Comparison of ENCODE assay signal across 1 fruit fly cellular context in genomic region chr2L:5378829-5379228, dm6.
TF ChIP-seq lines count a peak whose summit lies in the region.

No protein-coding gene starts in this region.

TF ChIP-seq in whole organism, embryonic, 481 proteins besides CTCF, POLR2A, EP300 and RAD21 (continued from another document and continues in another):
- TF ChIP-seq Mrtf (GFP tag; IDR thresholded peaks at IDR 0.05; lab: Robert Waterston, UW) (no peak), row (GFP tag; IDR thresholded peaks at IDR 0.05; lab: Robert Waterston, UW) (peak; percentile 19; the same call in 1 of the 3 replicates), HLH4C (GFP tag; IDR thresholded peaks at IDR 0.05; lab: Robert Waterston, UW; ENCODE audit: partially characterized antibody) (no peak), abd-A (tag; optimal IDR thresholded peaks at IDR 0.05; lab: Kevin White, UChicago) (no peak), chm (GFP tag; IDR thresholded peaks at IDR 0.05; lab: Robert Waterston, UW) (no peak; the same call in 1 of the 2 replicates), cad (GFP tag; optimal IDR thresholded peaks at IDR 0.05; lab: Kevin White, UChicago) (no peak), shn (GFP tag; optimal IDR thresholded peaks at IDR 0.05; lab: Kevin White, UChicago) (no peak), hb (GFP tag; IDR thresholded peaks at IDR 0.05; lab: Robert Waterston, UW; ENCODE audit: partially characterized antibody) (no peak), Stat92E (GFP tag; optimal IDR thresholded peaks at IDR 0.05; lab: Kevin White, UChicago) (no peak), tup (GFP tag; optimal IDR thresholded peaks at IDR 0.05; lab: Kevin White, UChicago) (no peak), CG15601 (tag; optimal IDR thresholded peaks at IDR 0.05; lab: Kevin White, UChicago) (peak; percentile 3), NK7.1 (GFP tag; optimal IDR thresholded peaks at IDR 0.05; lab: Kevin White, UChicago) (no peak), Deaf1 (tag; optimal IDR thresholded peaks at IDR 0.05; lab: Kevin White, UChicago) (no peak), stc (GFP tag; IDR thresholded peaks at IDR 0.05; lab: Robert Waterston, UW) (no peak), fu2 (GFP tag; optimal IDR thresholded peaks at IDR 0.05; lab: Kevin White, UChicago) (no peak), z (GFP tag; IDR thresholded peaks at IDR 0.05; lab: Robert Waterston, UW) (no peak), CG18764 (GFP tag; optimal IDR thresholded peaks at IDR 0.05; lab: Kevin White, UChicago) (no peak), Mes4 (GFP tag; optimal IDR thresholded peaks at IDR 0.05; lab: Kevin White, UChicago) (no peak), dan (GFP tag; IDR thresholded peaks at IDR 0.05; lab: Robert Waterston, UW) (no peak), CG1602 (GFP tag; optimal IDR thresholded peaks at IDR 0.05; lab: Kevin White, UChicago) (no peak), CG2875 (GFP tag; optimal IDR thresholded peaks at IDR 0.05; lab: Kevin White, UChicago) (no peak), jing (GFP tag; optimal IDR thresholded peaks at IDR 0.05; lab: Kevin White, UChicago) (no peak), slp2 (GFP tag; optimal IDR thresholded peaks at IDR 0.05; lab: Kevin White, UChicago) (no peak), sna (GFP tag; IDR thresholded peaks at IDR 0.05; lab: Robert Waterston, UW; ENCODE audit: partially characterized antibody) (no peak), Hand (GFP tag; optimal IDR thresholded peaks at IDR 0.05; lab: Kevin White, UChicago) (no peak), fd102C (GFP tag; optimal IDR thresholded peaks at IDR 0.05; lab: Kevin White, UChicago) (no peak), Doc3 (GFP tag; IDR thresholded peaks at IDR 0.05; lab: Robert Waterston, UW; ENCODE audit: partially characterized antibody) (no peak), Tbp (GFP tag; optimal IDR thresholded peaks at IDR 0.05; lab: Kevin White, UChicago) (no peak), TFAM (GFP tag; optimal IDR thresholded peaks at IDR 0.05; lab: Kevin White, UChicago) (no peak), CG9727 (GFP tag; optimal IDR thresholded peaks at IDR 0.05; lab: Kevin White, UChicago) (peak; percentile 5), NC2β (GFP tag; optimal IDR thresholded peaks at IDR 0.05; lab: Kevin White, UChicago) (no peak), sqz (GFP tag; optimal IDR thresholded peaks at IDR 0.05; lab: Kevin White, UChicago) (no peak), CG13287 (GFP tag; IDR thresholded peaks at IDR 0.05; lab: Robert Waterston, UW; ENCODE audit: partially characterized antibody) (no peak), CG13296 (GFP tag; optimal IDR thresholded peaks at IDR 0.05; lab: Kevin White, UChicago) (no peak), Hmx (GFP tag; optimal IDR thresholded peaks at IDR 0.05; lab: Kevin White, UChicago) (no peak), CG2678 (tag; optimal IDR thresholded peaks at IDR 0.05; lab: Kevin White, UChicago) (peak; percentile 29), repo (GFP tag; optimal IDR thresholded peaks at IDR 0.05; lab: Kevin White, UChicago) (no peak), CG15479 (GFP tag; optimal IDR thresholded peaks at IDR 0.05; lab: Kevin White, UChicago) (no peak), gsb (GFP tag; IDR thresholded peaks at IDR 0.05; lab: Robert Waterston, UW) (no peak), CG31388 (GFP tag; optimal IDR thresholded peaks at IDR 0.05; lab: Kevin White, UChicago) (no peak), Fer1 (GFP tag; optimal IDR thresholded peaks at IDR 0.05; lab: Kevin White, UChicago) (no peak), HHEX (GFP tag; optimal IDR thresholded peaks at IDR 0.05; lab: Kevin White, UChicago) (no peak), unpg (GFP tag; optimal IDR thresholded peaks at IDR 0.05; lab: Kevin White, UChicago) (peak; percentile 24), CG8944 (GFP tag; optimal IDR thresholded peaks at IDR 0.05; lab: Kevin White, UChicago) (no peak), Atf-2 (GFP tag; optimal IDR thresholded peaks at IDR 0.05; lab: Kevin White, UChicago) (no peak), CG6689 (GFP tag; IDR thresholded peaks at IDR 0.05; lab: Robert Waterston, UW) (peak; percentile 44; the same call in 1 of the 2 replicates), Gug (GFP tag; IDR thresholded peaks at IDR 0.05; lab: Robert Waterston, UW) (no peak), CG8924 (tag; optimal IDR thresholded peaks at IDR 0.05; lab: Kevin White, UChicago) (peak; percentile 14), NFAT (GFP tag; IDR thresholded peaks at IDR 0.05; lab: Robert Waterston, UW) (no peak), nmo (GFP tag; optimal IDR thresholded peaks at IDR 0.05; lab: Kevin White, UChicago) (peak; percentile 36), CG11093 (GFP tag; IDR thresholded peaks at IDR 0.05; lab: Robert Waterston, UW) (0 out of 3 replicates have a peak, but pooled peaks have one; percentile 14), Med (GFP tag; lab: Kevin White, UChicago) (peak; percentile 49), CG11504 (tag; optimal IDR thresholded peaks at IDR 0.05; lab: Kevin White, UChicago) (peak; percentile 46), H15 (GFP tag; IDR thresholded peaks at IDR 0.05; lab: Robert Waterston, UW) (no peak), CG15011 (GFP tag; optimal IDR thresholded peaks at IDR 0.05; lab: Kevin White, UChicago) (no peak), CG15514 (GFP tag; optimal IDR thresholded peaks at IDR 0.05; lab: Kevin White, UChicago) (no peak), btn (GFP tag; optimal IDR thresholded peaks at IDR 0.05; lab: Kevin White, UChicago) (no peak), Trl (optimal IDR thresholded peaks at IDR 0.05; lab: Kevin White, UChicago) (no peak), Trl (GFP tag; optimal IDR thresholded peaks at IDR 0.05; lab: Kevin White, UChicago) (no peak), CG6254 (GFP tag; optimal IDR thresholded peaks at IDR 0.05; lab: Kevin White, UChicago) (no peak), CG3726 (GFP tag; IDR thresholded peaks at IDR 0.05; lab: Robert Waterston, UW) (no peak), CG4730 (GFP tag; IDR thresholded peaks at IDR 0.05; lab: Robert Waterston, UW) (no peak), crol (GFP tag; IDR thresholded peaks at IDR 0.05; lab: Robert Waterston, UW) (no peak), CG7745 (tag; optimal IDR thresholded peaks at IDR 0.05; lab: Kevin White, UChicago) (no peak), Rx (GFP tag; IDR thresholded peaks at IDR 0.05; lab: Robert Waterston, UW) (no peak), dm (GFP tag; optimal IDR thresholded peaks at IDR 0.05; lab: Kevin White, UChicago) (no peak), cwo (GFP tag; optimal IDR thresholded peaks at IDR 0.05; lab: Kevin White, UChicago) (no peak), CG7357 (GFP tag; IDR thresholded peaks at IDR 0.05; lab: Robert Waterston, UW) (no peak), amos (GFP tag; IDR thresholded peaks at IDR 0.05; lab: Robert Waterston, UW; ENCODE audit: partially characterized antibody) (no peak), aop (GFP tag; IDR thresholded peaks at IDR 0.05; lab: Robert Waterston, UW) (no peak), unc-4 (GFP tag; IDR thresholded peaks at IDR 0.05; lab: Robert Waterston, UW; ENCODE audit: partially characterized antibody) (no peak), Awh (GFP tag; IDR thresholded peaks at IDR 0.05; lab: Robert Waterston, UW) (peak; percentile 35; the same call in 1 of the 2 replicates), CkIIα-i1 (GFP tag; IDR thresholded peaks at IDR 0.05; lab: Robert Waterston, UW) (no peak), CG10979 (tag; optimal IDR thresholded peaks at IDR 0.05; lab: Kevin White, UChicago) (peak; percentile 47), H2.0 (GFP tag; IDR thresholded peaks at IDR 0.05; lab: Robert Waterston, UW) (0 out of 2 replicates have a peak, but pooled peaks have one; percentile 14), usp (GFP tag; optimal IDR thresholded peaks at IDR 0.05; lab: Kevin White, UChicago) (no peak), zfh1 (GFP tag; IDR thresholded peaks at IDR 0.05; lab: Robert Waterston, UW) (peak; percentile 55; the same call in 2 of the 3 replicates), Dip2 (GFP tag; IDR thresholded peaks at IDR 0.05; lab: Robert Waterston, UW) (no peak), lbe (GFP tag; optimal IDR thresholded peaks at IDR 0.05; lab: Kevin White, UChicago) (no peak), CG10366 (GFP tag; IDR thresholded peaks at IDR 0.05; lab: Robert Waterston, UW) (no peak), ash1 (GFP tag; optimal IDR thresholded peaks at IDR 0.05; lab: Kevin White, UChicago) (no peak), CG12769 (tag; optimal IDR thresholded peaks at IDR 0.05; lab: Kevin White, UChicago) (no peak), nau (GFP tag; optimal IDR thresholded peaks at IDR 0.05; lab: Kevin White, UChicago) (no peak), CG1792 (GFP tag; optimal IDR thresholded peaks at IDR 0.05; lab: Kevin White, UChicago) (no peak), CG4328 (GFP tag; optimal IDR thresholded peaks at IDR 0.05; lab: Kevin White, UChicago) (no peak), Aef1 (GFP tag; IDR thresholded peaks at IDR 0.05; lab: Robert Waterston, UW) (no peak), Vsx1 (GFP tag; optimal IDR thresholded peaks at IDR 0.05; lab: Kevin White, UChicago) (no peak), zfh2 (GFP tag; optimal IDR thresholded peaks at IDR 0.05; lab: Kevin White, UChicago) (no peak), Bdp1 (GFP tag; optimal IDR thresholded peaks at IDR 0.05; lab: Kevin White, UChicago) (no peak), fru (optimal IDR thresholded peaks at IDR 0.05; lab: Kevin White, UChicago) (no peak), CG30431 (GFP tag; optimal IDR thresholded peaks at IDR 0.05; lab: Kevin White, UChicago) (no peak), CG5953 (GFP tag; IDR thresholded peaks at IDR 0.05; lab: Robert Waterston, UW) (no peak), CG10321 (GFP tag; IDR thresholded peaks at IDR 0.05; lab: Robert Waterston, UW) (no peak), CG14965 (GFP tag; optimal IDR thresholded peaks at IDR 0.05; lab: Kevin White, UChicago; ENCODE audit: borderline replicate concordance) (no peak), zen2 (GFP tag; IDR thresholded peaks at IDR 0.05; lab: Robert Waterston, UW; ENCODE audit: partially characterized antibody) (no peak), CG17385 (GFP tag; optimal IDR thresholded peaks at IDR 0.05; lab: Kevin White, UChicago) (no peak), Doc2 (GFP tag; IDR thresholded peaks at IDR 0.05; lab: Robert Waterston, UW) (no peak), toy (GFP tag; IDR thresholded peaks at IDR 0.05; lab: Robert Waterston, UW) (no peak), CG17328 (GFP tag; IDR thresholded peaks at IDR 0.05; lab: Robert Waterston, UW) (no peak), CG33557 (GFP tag; optimal IDR thresholded peaks at IDR 0.05; lab: Kevin White, UChicago) (no peak), Oaz (GFP tag; IDR thresholded peaks at IDR 0.05; lab: Robert Waterston, UW) (no peak), al (GFP tag; IDR thresholded peaks at IDR 0.05; lab: Robert Waterston, UW) (no peak), caup (GFP tag; optimal IDR thresholded peaks at IDR 0.05; lab: Kevin White, UChicago; ENCODE audit: severe bottlenecking) (no peak), maf-S (GFP tag; optimal IDR thresholded peaks at IDR 0.05; lab: Kevin White, UChicago) (no peak), Abd-B (GFP tag; optimal IDR thresholded peaks at IDR 0.05; lab: Kevin White, UChicago) (no peak), cato (GFP tag; optimal IDR thresholded peaks at IDR 0.05; lab: Kevin White, UChicago; ENCODE audit: borderline replicate concordance) (no peak), zen (tag; optimal IDR thresholded peaks at IDR 0.05; lab: Kevin White, UChicago) (no peak), CG3163 (GFP tag; optimal IDR thresholded peaks at IDR 0.05; lab: Kevin White, UChicago) (no peak), CG6683 (GFP tag; optimal IDR thresholded peaks at IDR 0.05; lab: Kevin White, UChicago) (no peak), Xrp1 (GFP tag; IDR thresholded peaks at IDR 0.05; lab: Robert Waterston, UW) (peak; percentile 53; the same call in 1 of the 2 replicates), CG1647 (GFP tag; optimal IDR thresholded peaks at IDR 0.05; lab: Kevin White, UChicago) (no peak), CG34422 (GFP tag; IDR thresholded peaks at IDR 0.05; lab: Robert Waterston, UW) (no peak), CG18262 (tag; optimal IDR thresholded peaks at IDR 0.05; lab: Kevin White, UChicago) (peak; percentile 56), kni (GFP tag; optimal IDR thresholded peaks at IDR 0.05; lab: Kevin White, UChicago) (no peak), CG1024 (GFP tag; IDR thresholded peaks at IDR 0.05; lab: Robert Waterston, UW) (no peak), Meics (GFP tag; optimal IDR thresholded peaks at IDR 0.05; lab: Kevin White, UChicago) (no peak), fd96Cb (tag; optimal IDR thresholded peaks at IDR 0.05; lab: Kevin White, UChicago) (peak; percentile 16), CG33213 (GFP tag; optimal IDR thresholded peaks at IDR 0.05; lab: Kevin White, UChicago) (no peak), CoRest (tag; optimal IDR thresholded peaks at IDR 0.05; lab: Kevin White, UChicago) (no peak), B-H1 (GFP tag; IDR thresholded peaks at IDR 0.05; lab: Robert Waterston, UW) (no peak), lilli (GFP tag; optimal IDR thresholded peaks at IDR 0.05; lab: Kevin White, UChicago) (no peak), dati (GFP tag; IDR thresholded peaks at IDR 0.05; lab: Robert Waterston, UW) (no peak), phol (tag; optimal IDR thresholded peaks at IDR 0.05; lab: Kevin White, UChicago) (peak; percentile 40), tgo (GFP tag; IDR thresholded peaks at IDR 0.05; lab: Robert Waterston, UW) (no peak), cas (GFP tag; IDR thresholded peaks at IDR 0.05; lab: Robert Waterston, UW) (no peak), Dip3 (GFP tag; optimal IDR thresholded peaks at IDR 0.05; lab: Kevin White, UChicago) (no peak), sob (GFP tag; IDR thresholded peaks at IDR 0.05; lab: Robert Waterston, UW) (no peak), Camta (GFP tag; optimal IDR thresholded peaks at IDR 0.05; lab: Kevin White, UChicago) (no peak), hth (optimal IDR thresholded peaks at IDR 0.05; lab: Kevin White, UChicago) (no peak), CG12744 (GFP tag; optimal IDR thresholded peaks at IDR 0.05; lab: Kevin White, UChicago) (no peak), CG14860 (GFP tag; IDR thresholded peaks at IDR 0.05; lab: Robert Waterston, UW; ENCODE audit: partially characterized antibody) (no peak), CG14667 (GFP tag; IDR thresholded peaks at IDR 0.05; lab: Robert Waterston, UW) (no peak), CG16779 (GFP tag; IDR thresholded peaks at IDR 0.05; lab: Robert Waterston, UW) (no peak), Dfd (GFP tag; optimal IDR thresholded peaks at IDR 0.05; lab: Kevin White, UChicago) (no peak), CG9817 (tag; optimal IDR thresholded peaks at IDR 0.05; lab: Kevin White, UChicago) (no peak), Hr39 (optimal IDR thresholded peaks at IDR 0.05; lab: Kevin White, UChicago) (no peak), CG12659 (GFP tag; optimal IDR thresholded peaks at IDR 0.05; lab: Kevin White, UChicago) (no peak), ham (GFP tag; IDR thresholded peaks at IDR 0.05; lab: Robert Waterston, UW) (no peak), CG15696 (tag; optimal IDR thresholded peaks at IDR 0.05; lab: Kevin White, UChicago) (no peak)
